Fruit fly (Drosophila melanogaster): ENCODE measurements around the gene CG32026.

CG32026 gene

dm6 chr3L:8836162-8836561 lies at the start of gene CG32026:
CG32026 (plus strand) TSS chr3L:8836462.
- no peak for TF ChIP-seq insv (optimal IDR thresholded peaks at IDR 0.05)
- TF ChIP-seq Sin3A (optimal IDR thresholded peaks at IDR 0.05) = no peak
- no peak for TF ChIP-seq ttk (optimal IDR thresholded peaks at IDR 0.05)
- no peak for TF ChIP-seq psq (optimal IDR thresholded peaks at IDR 0.05)

dm6 chr3L:8787240-8787639 lies 49.0 kb upstream of the CG32026 start:
- TF ChIP-seq Myc (optimal IDR thresholded peaks at IDR 0.05) (no peak), Sin3A (optimal IDR thresholded peaks at IDR 0.05) (no peak), h (optimal IDR thresholded peaks at IDR 0.05) (no peak), insv (optimal IDR thresholded peaks at IDR 0.05) (no peak), ttk (optimal IDR thresholded peaks at IDR 0.05) (no peak), psq (optimal IDR thresholded peaks at IDR 0.05) (no peak)

- TF ChIP-seq Myc (optimal IDR thresholded peaks at IDR 0.05) = no peak
- TF ChIP-seq h (optimal IDR thresholded peaks at IDR 0.05) = no peak
- no peak for TF ChIP-seq psq (optimal IDR thresholded peaks at IDR 0.05)
- no peak for TF ChIP-seq ttk (optimal IDR thresholded peaks at IDR 0.05)
- no peak for TF ChIP-seq insv (optimal IDR thresholded peaks at IDR 0.05)
- TF ChIP-seq Sin3A (optimal IDR thresholded peaks at IDR 0.05) = no peak
Measured at dm6 chr3L:8787701-8788100, 48.6 kb upstream of the CG32026 start.

dm6 chr3L:8788445-8788844 lies 47.8 kb upstream of the CG32026 start, which contains the start of gene Acbp5:
Acbp5 (minus strand) TSS chr3L:8788545.
- TF ChIP-seq Sin3A (optimal IDR thresholded peaks at IDR 0.05) = no peak
- TF ChIP-seq Myc (optimal IDR thresholded peaks at IDR 0.05) = no peak
- no peak for TF ChIP-seq ttk (optimal IDR thresholded peaks at IDR 0.05)
- no peak for TF ChIP-seq psq (optimal IDR thresholded peaks at IDR 0.05)
- no peak for TF ChIP-seq h (optimal IDR thresholded peaks at IDR 0.05)
- no peak for TF ChIP-seq insv (optimal IDR thresholded peaks at IDR 0.05)

dm6 chr3L:8798129-8798528 lies 38.1 kb upstream of the CG32026 start:
- no peak for TF ChIP-seq psq (optimal IDR thresholded peaks at IDR 0.05)
- no peak for TF ChIP-seq insv (optimal IDR thresholded peaks at IDR 0.05)
- no peak for TF ChIP-seq ttk (optimal IDR thresholded peaks at IDR 0.05)
- TF ChIP-seq h (optimal IDR thresholded peaks at IDR 0.05) = no peak
- TF ChIP-seq Myc (optimal IDR thresholded peaks at IDR 0.05) = no peak

dm6 chr3L:8798539-8798938 lies 37.7 kb upstream of the CG32026 start:
- no peak for TF ChIP-seq psq (optimal IDR thresholded peaks at IDR 0.05)

dm6 chr3L:8800432-8800831 lies 35.8 kb upstream of the CG32026 start, which contains the start of gene CG13310:
CG13310 (minus strand) TSS chr3L:8800532.
- TF ChIP-seq Myc (optimal IDR thresholded peaks at IDR 0.05) (no peak), psq (optimal IDR thresholded peaks at IDR 0.05) (no peak), insv (optimal IDR thresholded peaks at IDR 0.05) (no peak), ttk (optimal IDR thresholded peaks at IDR 0.05) (no peak), h (optimal IDR thresholded peaks at IDR 0.05) (no peak), Sin3A (optimal IDR thresholded peaks at IDR 0.05) (no peak)

- TF ChIP-seq insv (optimal IDR thresholded peaks at IDR 0.05) = no peak
- TF ChIP-seq Myc (optimal IDR thresholded peaks at IDR 0.05) = no peak
- TF ChIP-seq psq (optimal IDR thresholded peaks at IDR 0.05) = no peak
- TF ChIP-seq Sin3A (optimal IDR thresholded peaks at IDR 0.05) = no peak
- no peak for TF ChIP-seq h (optimal IDR thresholded peaks at IDR 0.05)
- no peak for TF ChIP-seq ttk (optimal IDR thresholded peaks at IDR 0.05)
Measured at dm6 chr3L:8802064-8802463, 34.2 kb upstream of the CG32026 start, which contains the start of the genes CG13311 and CG34426. CG13311 (minus strand) TSS chr3L:8802164. CG34426 (plus strand) TSS chr3L:8802463.

dm6 chr3L:8804082-8804814 lies 32.0 kb upstream of the CG32026 start, which contains the start of the genes CG32023 and CG34427:
CG32023 (minus strand) TSS chr3L:8804182.
CG34427 (plus strand) TSS chr3L:8804764.
- TF ChIP-seq Myc (optimal IDR thresholded peaks at IDR 0.05) = no peak
- no peak for TF ChIP-seq Sin3A (optimal IDR thresholded peaks at IDR 0.05)
- TF ChIP-seq insv (optimal IDR thresholded peaks at IDR 0.05) = no peak
- no peak for TF ChIP-seq psq (optimal IDR thresholded peaks at IDR 0.05)
- TF ChIP-seq ttk (optimal IDR thresholded peaks at IDR 0.05) = no peak
- no peak for TF ChIP-seq h (optimal IDR thresholded peaks at IDR 0.05)

dm6 chr3L:8807113-8807651 lies 29.1 kb upstream of the CG32026 start, which contains the start of the genes CG13312 and CG32024:
CG13312 (minus strand) TSS chr3L:8807213.
CG32024 (plus strand) TSS chr3L:8807601.
- no peak for TF ChIP-seq Sin3A (optimal IDR thresholded peaks at IDR 0.05)
- TF ChIP-seq h (optimal IDR thresholded peaks at IDR 0.05) = no peak
- TF ChIP-seq ttk (optimal IDR thresholded peaks at IDR 0.05) = no peak
- TF ChIP-seq psq (optimal IDR thresholded peaks at IDR 0.05) = no peak
- no peak for TF ChIP-seq insv (optimal IDR thresholded peaks at IDR 0.05)
- TF ChIP-seq Myc (optimal IDR thresholded peaks at IDR 0.05) = no peak

dm6 chr3L:8808244-8808643 lies 28.0 kb upstream of the CG32026 start, which contains the start of gene CG13308:
CG13308 (plus strand) TSS chr3L:8808544.
- TF ChIP-seq psq (optimal IDR thresholded peaks at IDR 0.05) (no peak), Sin3A (optimal IDR thresholded peaks at IDR 0.05) (no peak), h (optimal IDR thresholded peaks at IDR 0.05) (no peak), ttk (optimal IDR thresholded peaks at IDR 0.05) (no peak), insv (optimal IDR thresholded peaks at IDR 0.05) (no peak)

dm6 chr3L:8810095-8810494 lies 26.2 kb upstream of the CG32026 start, which contains the start of gene CG13309:
CG13309 (plus strand) TSS chr3L:8810395.
- TF ChIP-seq Sin3A (optimal IDR thresholded peaks at IDR 0.05) = no peak
- no peak for TF ChIP-seq psq (optimal IDR thresholded peaks at IDR 0.05)
- TF ChIP-seq h (optimal IDR thresholded peaks at IDR 0.05) = no peak
- TF ChIP-seq ttk (optimal IDR thresholded peaks at IDR 0.05) = no peak
- no peak for TF ChIP-seq insv (optimal IDR thresholded peaks at IDR 0.05)
- no peak for TF ChIP-seq Myc (optimal IDR thresholded peaks at IDR 0.05)
